Worm (Caenorhabditis elegans) whole organism, late embryonic: ENCODE measurements around the gene C26B9.3.
A peak's percentile ranks its signal among the peaks of the same experiment; 100 is the strongest.

Source experiments
- C08G9.2 ChIP-seq: sonication (generic microtip); optimal IDR thresholded peaks from 2 replicates; lab custom pipeline; 2016; ENCODE audit warnings: mild to moderate bottlenecking, missing genetic modification characterization, moderate library complexity, missing compliant biosample characterization
- K09A11.1 ChIP-seq: sonication (generic microtip); optimal IDR thresholded peaks from 2 replicates; lab custom pipeline; 2017; ENCODE audit warnings: antibody characterized with exemption, mild to moderate bottlenecking, missing genetic modification characterization, missing compliant biosample characterization; ENCODE audit not compliant: insufficient read depth
- Y22D7AL.16 ChIP-seq: sonication (generic microtip); optimal IDR thresholded peaks from 2 replicates; lab custom pipeline; 2016; ENCODE audit warnings: missing genetic modification characterization, missing compliant biosample characterization
- ama-1 ChIP-seq: fragments of 150-350 bp; optimal IDR thresholded peaks from 2 replicates; lab custom pipeline; 2014
- ceh-14 ChIP-seq: sonication (generic microtip); optimal IDR thresholded peaks from 2 replicates; lab custom pipeline; 2016; ENCODE audit warnings: missing genotype, missing genetic modification characterization, missing compliant biosample characterization
- ceh-18 ChIP-seq: sonication (generic microtip); optimal IDR thresholded peaks from 2 replicates; lab custom pipeline; 2016; ENCODE audit warnings: missing genetic modification characterization, missing compliant biosample characterization
- ceh-19 ChIP-seq: fragments of 200-800 bp; sonication (Bioruptor generic); optimal IDR thresholded peaks from 2 replicates; lab custom pipeline; 2018; ENCODE audit warnings: mild to moderate bottlenecking, missing genetic modification characterization, missing compliant biosample characterization
- ceh-2 ChIP-seq: sonication (generic microtip); optimal IDR thresholded peaks from 2 replicates; lab custom pipeline; 2016; ENCODE audit warnings: missing genotype, missing genetic modification characterization, missing compliant biosample characterization
- ceh-34 ChIP-seq: sonication (generic microtip); optimal IDR thresholded peaks from 2 replicates; lab custom pipeline; 2016; ENCODE audit warnings: mild to moderate bottlenecking, missing genetic modification characterization, missing compliant biosample characterization
- ceh-48 ChIP-seq: sonication (generic microtip); optimal IDR thresholded peaks from 2 replicates; lab custom pipeline; 2016; ENCODE audit warnings: missing genetic modification characterization, inconsistent platforms, missing compliant biosample characterization
- ceh-6 ChIP-seq: fragments of 200-800 bp; sonication (Bioruptor generic); optimal IDR thresholded peaks from 2 replicates; lab custom pipeline; 2018; ENCODE audit warnings: mild to moderate bottlenecking, missing genetic modification characterization, missing compliant biosample characterization
- dmd-4 ChIP-seq: sonication (generic microtip); optimal IDR thresholded peaks from 2 replicates; lab custom pipeline; 2016; ENCODE audit warnings: borderline replicate concordance, missing genetic modification characterization, missing compliant biosample characterization
- elt-2 ChIP-seq: sonication (generic microtip); optimal IDR thresholded peaks from 2 replicates; lab custom pipeline; 2016; ENCODE audit warnings: missing genetic modification reagents, missing genetic modification characterization, missing compliant biosample characterization
- elt-4 ChIP-seq: sonication (generic microtip); optimal IDR thresholded peaks from 2 replicates; lab custom pipeline; 2016; ENCODE audit warnings: missing genetic modification characterization, missing compliant biosample characterization
- eyg-1 ChIP-seq: sonication (generic microtip); optimal IDR thresholded peaks from 2 replicates; lab custom pipeline; 2016; ENCODE audit warnings: missing genotype, missing genetic modification characterization, missing compliant biosample characterization
- fax-1 ChIP-seq: sonication (generic microtip); optimal IDR thresholded peaks from 2 replicates; lab custom pipeline; 2016; ENCODE audit warnings: missing genotype, missing genetic modification characterization, missing compliant biosample characterization
- fkh-10 ChIP-seq: fragments of 150-350 bp; optimal IDR thresholded peaks from 2 replicates; lab custom pipeline; 2014; ENCODE audit warnings: missing biosample characterization, missing genetic modification reagents, missing genetic modification characterization
- gmeb-2 ChIP-seq: sonication (generic microtip); optimal IDR thresholded peaks from 2 replicates; lab custom pipeline; 2016; ENCODE audit warnings: missing genetic modification characterization, inconsistent platforms, missing compliant biosample characterization
- hlh-15 ChIP-seq: sonication (generic microtip); optimal IDR thresholded peaks from 2 replicates; lab custom pipeline; 2016; ENCODE audit warnings: missing genetic modification characterization, missing compliant biosample characterization
- lim-6 ChIP-seq: sonication (generic microtip); optimal IDR thresholded peaks from 2 replicates; lab custom pipeline; 2016; ENCODE audit warnings: missing genetic modification characterization, missing compliant biosample characterization
- lin-11 ChIP-seq: fragments of 200-800 bp; sonication (Bioruptor generic); optimal IDR thresholded peaks from 2 replicates; lab custom pipeline; 2018; ENCODE audit warnings: mild to moderate bottlenecking, missing genetic modification characterization, missing compliant biosample characterization
- mec-3 ChIP-seq: sonication (generic microtip); optimal IDR thresholded peaks from 2 replicates; lab custom pipeline; 2016; ENCODE audit warnings: borderline replicate concordance, missing genetic modification characterization, missing compliant biosample characterization
- nfya-1 ChIP-seq: sonication (generic microtip); optimal IDR thresholded peaks from 2 replicates; lab custom pipeline; 2017; ENCODE audit warnings: missing genetic modification characterization, mild to moderate bottlenecking, missing compliant biosample characterization, antibody characterized with exemption, moderate library complexity
- nhr-11 ChIP-seq: fragments of 150-350 bp; optimal IDR thresholded peaks from 2 replicates; lab custom pipeline; 2014; ENCODE audit warnings: missing biosample characterization, missing genetic modification characterization
- pag-3 ChIP-seq: sonication (generic microtip); optimal IDR thresholded peaks from 2 replicates; lab custom pipeline; 2016; ENCODE audit warnings: missing compliant biosample characterization, missing genetic modification characterization, borderline replicate concordance
- pha-2 ChIP-seq: sonication (generic microtip); optimal IDR thresholded peaks from 2 replicates; lab custom pipeline; 2017; ENCODE audit warnings: mild to moderate bottlenecking, missing genetic modification characterization, missing compliant biosample characterization
- pha-4 ChIP-seq: fragments of 150-350 bp; optimal IDR thresholded peaks from 2 replicates; lab custom pipeline; 2018; ENCODE audit warnings: missing biosample characterization, missing genetic modification reagents, missing genetic modification characterization
- ref-2 ChIP-seq: sonication (generic microtip); optimal IDR thresholded peaks from 2 replicates; lab custom pipeline; 2016; ENCODE audit warnings: missing genetic modification characterization, missing compliant biosample characterization
- sdc-2 ChIP-seq: sonication (generic microtip); optimal IDR thresholded peaks from 2 replicates; lab custom pipeline; 2016; ENCODE audit warnings: missing genotype, missing genetic modification characterization, missing compliant biosample characterization
- sox-4 ChIP-seq: sonication (generic microtip); optimal IDR thresholded peaks from 2 replicates; lab custom pipeline; 2017; ENCODE audit warnings: mild to moderate bottlenecking, missing genetic modification characterization, inconsistent platforms, missing compliant biosample characterization
- syd-9 ChIP-seq: sonication (generic microtip); optimal IDR thresholded peaks from 2 replicates; lab custom pipeline; 2016; ENCODE audit warnings: mild to moderate bottlenecking, missing genetic modification characterization, moderate library complexity, missing compliant biosample characterization
- tbx-2 ChIP-seq: sonication (generic microtip); optimal IDR thresholded peaks from 2 replicates; lab custom pipeline; 2016; ENCODE audit warnings: missing genetic modification characterization, missing compliant biosample characterization
- ttx-3 ChIP-seq: sonication (generic microtip); optimal IDR thresholded peaks from 2 replicates; lab custom pipeline; 2016; ENCODE audit warnings: missing genetic modification reagents, missing genetic modification characterization, missing compliant biosample characterization
- unc-42 ChIP-seq: sonication (generic microtip); optimal IDR thresholded peaks from 2 replicates; lab custom pipeline; 2016; ENCODE audit warnings: missing genotype, missing genetic modification characterization, missing compliant biosample characterization
- unc-55 ChIP-seq: sonication (generic microtip); optimal IDR thresholded peaks from 2 replicates; lab custom pipeline; 2017; ENCODE audit warnings: missing biosample characterization, missing genetic modification reagents, missing genetic modification characterization
- zip-5 ChIP-seq: sonication (generic microtip); optimal IDR thresholded peaks from 2 replicates; lab custom pipeline; 2016; ENCODE audit warnings: missing genetic modification characterization, missing compliant biosample characterization

C26B9.3 gene

DNA sequence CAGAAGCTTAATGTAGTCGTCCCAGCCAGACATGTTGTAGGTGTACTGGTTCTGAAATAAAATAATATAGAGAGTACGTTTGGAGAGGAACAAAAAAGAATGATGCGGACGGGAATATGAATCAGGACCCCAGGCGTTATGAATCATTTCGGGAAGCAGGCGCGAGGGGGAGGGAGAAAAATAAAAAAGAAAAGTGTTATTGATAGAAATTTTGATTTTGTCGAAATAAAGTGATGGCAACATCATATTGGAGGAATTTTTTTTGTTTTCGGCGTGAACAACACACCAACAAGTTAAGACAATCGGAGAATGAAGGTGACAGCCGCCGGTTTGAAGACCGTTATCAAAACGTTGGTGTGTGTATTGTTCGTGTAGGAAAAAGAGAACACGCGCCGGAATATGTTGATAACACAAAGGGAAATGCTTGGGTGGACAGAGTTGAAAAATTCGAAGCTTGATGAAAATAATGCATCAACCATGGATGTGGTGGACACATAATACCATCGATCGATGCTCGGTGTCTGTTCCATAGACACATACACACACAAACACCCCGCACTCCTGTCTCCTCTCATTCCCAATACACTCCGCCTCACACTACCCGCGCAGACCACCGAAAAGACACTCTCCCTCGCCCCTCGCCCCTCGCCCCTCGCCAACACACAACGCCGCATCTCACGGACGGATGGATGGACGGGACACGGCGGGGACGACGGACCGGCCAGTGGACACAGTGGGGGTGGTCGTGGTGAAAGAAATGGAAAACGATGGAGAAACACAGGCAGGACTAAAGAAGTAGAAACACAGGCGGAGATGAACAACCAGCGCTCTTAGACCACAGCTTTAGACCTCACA lies 16.1 kb downstream of the C26B9.3 start, which contains the start of gene pfn-2 (continued):
- TF ChIP-seq tbx-2 (tag; lab: Kevin White, UChicago) = peak; percentile 20
- no peak for TF ChIP-seq nhr-11 (tag; lab: Kevin White, UChicago)
- peak; percentile 18 for TF ChIP-seq dmd-4 (tag; lab: Kevin White, UChicago)
- TF ChIP-seq ceh-6 (GFP tag; lab: Kevin White, UChicago) = peak; percentile 48
- TF ChIP-seq ceh-19 (GFP tag; lab: Kevin White, UChicago) = peak; percentile 66
- TF ChIP-seq ceh-48 (tag; lab: Kevin White, UChicago) = no peak
- no peak for TF ChIP-seq pag-3
- TF ChIP-seq ceh-14 (tag; lab: Kevin White, UChicago) = peak; percentile 38
- no peak for TF ChIP-seq unc-55 (GFP tag; lab: Kevin White, UChicago)
- peak; percentile 20 for TF ChIP-seq sox-4 (tag; lab: Kevin White, UChicago)
- TF ChIP-seq C08G9.2 (tag; lab: Kevin White, UChicago) = peak; percentile 52
- no peak for TF ChIP-seq K09A11.1 (tag; lab: Kevin White, UChicago)
- TF ChIP-seq pha-4 (tag; lab: Kevin White, UChicago) = no peak
- no peak for TF ChIP-seq ttx-3 (tag; lab: Kevin White, UChicago)

DNA sequence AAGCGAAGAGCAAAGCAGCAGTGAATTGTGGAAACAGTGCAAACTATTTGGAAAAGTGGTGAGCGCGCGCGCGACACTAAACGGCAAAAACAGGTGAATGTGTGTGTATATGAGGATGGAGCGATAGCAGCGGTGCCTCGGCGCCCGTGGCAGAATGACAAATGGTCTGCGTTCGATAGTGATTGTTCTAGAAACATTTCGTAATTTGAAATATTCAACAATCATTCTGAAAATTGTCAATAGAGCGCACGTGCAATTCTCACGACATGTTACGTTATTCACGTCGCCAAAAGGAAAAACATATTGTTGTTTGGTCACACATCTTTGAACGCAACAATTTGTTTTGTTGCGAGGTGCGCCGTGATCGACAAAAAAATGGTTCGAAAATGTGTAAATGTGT lies 17.2 kb downstream of the C26B9.3 start:
- TF ChIP-seq elt-4 (tag; lab: Kevin White, UChicago) (no peak), eyg-1 (tag; lab: Kevin White, UChicago) (no peak), elt-2 (tag; lab: Kevin White, UChicago) (no peak), Y22D7AL.16 (tag; lab: Kevin White, UChicago) (no peak), pag-3 (no peak), fkh-10 (no peak)

DNA sequence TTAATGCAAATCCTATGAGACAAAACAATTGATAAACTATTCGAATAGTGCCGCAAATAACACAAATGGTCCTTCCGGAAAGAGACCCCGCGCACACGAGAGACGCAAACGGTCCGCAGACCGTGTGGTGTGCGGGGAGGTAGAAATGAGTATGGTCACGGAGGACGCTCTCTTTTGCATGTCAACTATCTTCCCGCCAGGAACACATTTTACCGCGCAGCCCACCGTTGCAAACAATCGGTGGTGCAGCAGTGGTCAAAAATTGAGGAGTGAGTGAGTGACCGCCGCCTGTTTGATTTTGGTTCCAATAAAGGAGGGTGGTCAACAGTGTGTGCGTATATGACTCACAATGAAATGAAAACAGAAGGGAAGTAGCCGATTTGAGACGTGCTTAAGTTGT lies 22.6 kb downstream of the C26B9.3 start:
- TF ChIP-seq tbx-2 (tag; lab: Kevin White, UChicago) = peak; percentile 61
- TF ChIP-seq elt-2 (tag; lab: Kevin White, UChicago) = no peak
- no peak for TF ChIP-seq zip-5 (tag; lab: Kevin White, UChicago)
- TF ChIP-seq hlh-15 = no peak
- no peak for TF ChIP-seq gmeb-2 (tag; lab: Kevin White, UChicago)
- no peak for TF ChIP-seq nfya-1 (tag; lab: Kevin White, UChicago)
- TF ChIP-seq ceh-34 = no peak
- TF ChIP-seq pha-2 (tag; lab: Kevin White, UChicago) = peak; percentile 21
- TF ChIP-seq fkh-10 = no peak
- no peak for TF ChIP-seq ama-1 (lab: Kevin White, UChicago)
- no peak for TF ChIP-seq dmd-4 (tag; lab: Kevin White, UChicago)
- TF ChIP-seq ceh-2 (tag; lab: Kevin White, UChicago) = no peak
- TF ChIP-seq ttx-3 (tag; lab: Kevin White, UChicago) = no peak
- peak; percentile 38 for TF ChIP-seq ref-2
- TF ChIP-seq ceh-18 (tag; lab: Kevin White, UChicago) = no peak
- no peak for TF ChIP-seq unc-42 (tag; lab: Kevin White, UChicago)
- no peak for TF ChIP-seq lim-6 (tag; lab: Kevin White, UChicago)
- TF ChIP-seq mec-3 (tag; lab: Kevin White, UChicago) = no peak
- TF ChIP-seq fax-1 = no peak
- peak; percentile 56 for TF ChIP-seq sdc-2
- no peak for TF ChIP-seq ceh-19 (GFP tag; lab: Kevin White, UChicago)
- TF ChIP-seq elt-4 (tag; lab: Kevin White, UChicago) = no peak
- TF ChIP-seq sox-4 (tag; lab: Kevin White, UChicago) = no peak
- no peak for TF ChIP-seq lin-11 (tag; lab: Kevin White, UChicago)
- TF ChIP-seq syd-9 (tag; lab: Kevin White, UChicago) = no peak
- TF ChIP-seq eyg-1 (tag; lab: Kevin White, UChicago) = no peak
